Fruit fly (Drosophila melanogaster) whole organism, embryonic: ENCODE data around the gene CG15529.

Source experiments
- CG10543 ChIP-seq: fragments of 200-800 bp; sonication (Bioruptor generic); optimal IDR thresholded peaks from 3 replicates; lab custom pipeline; 2017; ENCODE audit warnings: missing biosample characterization, mild to moderate bottlenecking, missing genetic modification characterization, moderate library complexity
- CG11504 ChIP-seq: fragments of 200-800 bp; sonication (Bioruptor generic); optimal IDR thresholded peaks from 3 replicates; lab custom pipeline; 2019; ENCODE audit warnings: missing biosample characterization, mild to moderate bottlenecking, missing genetic modification characterization, moderate library complexity
- CG12155 ChIP-seq: fragments of 200-800 bp; sonication (Bioruptor generic); optimal IDR thresholded peaks from 3 replicates; lab custom pipeline; 2016; ENCODE audit warnings: missing biosample characterization, missing genetic modification characterization
- CG12659 ChIP-seq: fragments of 200-800 bp; sonication (Bioruptor generic); optimal IDR thresholded peaks from 3 replicates; lab custom pipeline; 2017; ENCODE audit warnings: mild to moderate bottlenecking, missing biosample characterization, missing genetic modification reagents, missing genetic modification characterization
- CG15011 ChIP-seq: fragments of 200-800 bp; sonication (Bioruptor generic); optimal IDR thresholded peaks from 3 replicates; lab custom pipeline; 2018; ENCODE audit warnings: missing biosample characterization, mild to moderate bottlenecking, missing genetic modification characterization
- CG1529 ChIP-seq: fragments of 200-800 bp; sonication (Bioruptor generic); optimal IDR thresholded peaks from 3 replicates; lab custom pipeline; 2018; ENCODE audit warnings: missing biosample characterization, missing genetic modification characterization
- CG15514 ChIP-seq: fragments of 200-800 bp; sonication (Bioruptor generic); optimal IDR thresholded peaks from 3 replicates; lab custom pipeline; 2017; ENCODE audit warnings: missing biosample characterization, missing genetic modification characterization, mild to moderate bottlenecking, moderate library complexity, missing genetic modification reagents
- CG15601 ChIP-seq: fragments of 200-800 bp; sonication (Bioruptor generic); optimal IDR thresholded peaks from 3 replicates; lab custom pipeline; 2019; ENCODE audit warnings: missing biosample characterization, mild to moderate bottlenecking, missing genetic modification characterization, moderate library complexity
- CG2678 ChIP-seq: fragments of 200-800 bp; sonication (Bioruptor generic); optimal IDR thresholded peaks from 3 replicates; lab custom pipeline; 2019; ENCODE audit warnings: missing biosample characterization, mild to moderate bottlenecking, missing genetic modification characterization, moderate library complexity
- CG34376 ChIP-seq: fragments of 200-800 bp; sonication (Bioruptor generic); optimal IDR thresholded peaks from 2 replicates; lab custom pipeline; 2018; ENCODE audit warnings: missing biosample characterization, mild to moderate bottlenecking, missing genetic modification characterization
- CG5245 ChIP-seq: fragments of 200-800 bp; sonication (Bioruptor generic); optimal IDR thresholded peaks from 3 replicates; lab custom pipeline; 2016; ENCODE audit warnings: missing biosample characterization, missing genetic modification characterization
- CG7987 ChIP-seq: fragments of 200-800 bp; sonication (Bioruptor generic); optimal IDR thresholded peaks from 2 replicates; lab custom pipeline; 2018; ENCODE audit warnings: missing biosample characterization, mild to moderate bottlenecking, missing genetic modification characterization, moderate library complexity
- CG9215 ChIP-seq: fragments of 200-800 bp; sonication (Bioruptor generic); IDR thresholded peaks from 2 replicates; pipeline ENCODE4 v1.3.6; 2022; ENCODE audit warnings: missing biosample characterization, missing genetic modification characterization
- CG9932 ChIP-seq: fragments of 200-800 bp; sonication (Bioruptor generic); IDR thresholded peaks from 2 replicates; pipeline ENCODE4 v1.3.6; 2022; ENCODE audit warnings: missing biosample characterization, missing genetic modification characterization
- CTCF ChIP-seq: fragments of 200-800 bp; sonication (Bioruptor generic); optimal IDR thresholded peaks from 2 replicates; lab custom pipeline; 2017; ENCODE audit warnings: missing biosample characterization, mild to moderate bottlenecking, missing genetic modification characterization, moderate library complexity
- E2f1 ChIP-seq: fragments of 200-800 bp; sonication (Bioruptor generic); IDR thresholded peaks from 2 replicates; pipeline ENCODE4 v1.3.6; 2022; ENCODE audit warnings: missing biosample characterization, missing genetic modification characterization
- E2f2 ChIP-seq: fragments of 200-800 bp; sonication (Bioruptor generic); IDR thresholded peaks from 2 replicates; pipeline ENCODE4 v1.3.6; 2022; ENCODE audit warnings: missing biosample characterization, missing genetic modification characterization
- Fer2 ChIP-seq: fragments of 200-800 bp; sonication (Bioruptor generic); optimal IDR thresholded peaks from 2 replicates; lab custom pipeline; 2018; ENCODE audit warnings: missing biosample characterization, mild to moderate bottlenecking, missing genetic modification characterization, moderate library complexity
- Hey ChIP-seq: fragments of 200-800 bp; sonication (Bioruptor generic); optimal IDR thresholded peaks from 3 replicates; lab custom pipeline; 2018; ENCODE audit warnings: missing biosample characterization, mild to moderate bottlenecking, missing genetic modification characterization
- Med ChIP-seq: fragments of 200-800 bp; sonication (Bioruptor generic); peaks from one replicate; lab custom pipeline; 2016; ENCODE audit warnings: missing biosample characterization, missing genetic modification characterization, mild to moderate bottlenecking, inconsistent platforms, moderate library complexity
- NFAT ChIP-seq: fragments of 200-800 bp; sonication (Bioruptor generic); IDR thresholded peaks from 2 replicates; pipeline ENCODE4 v1.3.6; 2022; ENCODE audit warnings: missing biosample characterization, missing genetic modification characterization
- Nf-YC ChIP-seq: fragments of 200-800 bp; optimal IDR thresholded peaks from 3 replicates; lab custom pipeline; 2019; ENCODE audit warnings: missing biosample characterization, mild to moderate bottlenecking, missing genetic modification characterization, moderate library complexity
- TFAM ChIP-seq: fragments of 200-800 bp; sonication (Bioruptor generic); optimal IDR thresholded peaks from 2 replicates; lab custom pipeline; 2017; ENCODE audit warnings: missing biosample characterization, missing genetic modification characterization, inconsistent platforms
- aop ChIP-seq: fragments of 200-800 bp; sonication (Bioruptor generic); IDR thresholded peaks from 2 replicates; pipeline ENCODE4 v1.3.6; 2022; ENCODE audit warnings: missing biosample characterization, missing genetic modification characterization
- ap ChIP-seq: fragments of 200-800 bp; sonication (Bioruptor generic); IDR thresholded peaks from 2 replicates; pipeline ENCODE4 v1.3.6; 2022; ENCODE audit warnings: missing biosample characterization, missing genetic modification characterization
- ash1 ChIP-seq: fragments of 200-800 bp; sonication (Bioruptor generic); optimal IDR thresholded peaks from 2 replicates; lab custom pipeline; 2018; ENCODE audit warnings: missing biosample characterization, mild to moderate bottlenecking, missing genetic modification characterization
- caup ChIP-seq: fragments of 200-800 bp; sonication (Bioruptor generic); optimal IDR thresholded peaks from 3 replicates; lab custom pipeline; 2017; ENCODE audit warnings: missing biosample characterization, mild to moderate bottlenecking, missing genetic modification characterization, moderate library complexity; ENCODE audit not compliant: severe bottlenecking
- chinmo ChIP-seq: fragments of 200-800 bp; sonication (Bioruptor generic); IDR thresholded peaks from 4 replicates; pipeline ENCODE4 v1.3.6; 2022; ENCODE audit warnings: missing biosample characterization, missing genetic modification characterization; ENCODE audit not compliant: partially characterized antibody
- corto ChIP-seq: fragments of 200-800 bp; sonication (Bioruptor generic); optimal IDR thresholded peaks from 2 replicates; lab custom pipeline; 2016; ENCODE audit warnings: missing biosample characterization, mild to moderate bottlenecking, missing genetic modification characterization, moderate library complexity
- crc ChIP-seq: fragments of 200-800 bp; sonication (Bioruptor generic); optimal IDR thresholded peaks from 2 replicates; lab custom pipeline; 2016; ENCODE audit warnings: missing biosample characterization, missing genetic modification characterization
- crol ChIP-seq: fragments of 200-800 bp; sonication (Bioruptor generic); IDR thresholded peaks from 2 replicates; pipeline ENCODE4 v1.3.6; 2022; ENCODE audit warnings: missing biosample characterization, missing genetic modification characterization
- cwo ChIP-seq: fragments of 200-800 bp; sonication (Bioruptor generic); optimal IDR thresholded peaks from 3 replicates; lab custom pipeline; 2017; ENCODE audit warnings: missing biosample characterization, missing genetic modification characterization, mild to moderate bottlenecking, moderate library complexity, missing genetic modification reagents
- da ChIP-seq: fragments of 200-800 bp; sonication (Bioruptor generic); optimal IDR thresholded peaks from 2 replicates; lab custom pipeline; 2016; ENCODE audit warnings: missing biosample characterization, missing genetic modification characterization
- dan ChIP-seq: fragments of 200-800 bp; sonication (Bioruptor generic); IDR thresholded peaks from 2 replicates; pipeline ENCODE4 v1.3.6; 2022; ENCODE audit warnings: missing biosample characterization, missing genetic modification characterization
- exex ChIP-seq: fragments of 200-800 bp; sonication (Bioruptor generic); optimal IDR thresholded peaks from 4 replicates; lab custom pipeline; 2018; ENCODE audit warnings: missing biosample characterization, mild to moderate bottlenecking, missing genetic modification characterization, moderate library complexity
- fu2 ChIP-seq: fragments of 200-800 bp; sonication (Bioruptor generic); optimal IDR thresholded peaks from 2 replicates; lab custom pipeline; 2016; ENCODE audit warnings: missing biosample characterization, missing genetic modification characterization
- gro ChIP-seq: fragments of 200-800 bp; sonication (Bioruptor generic); optimal IDR thresholded peaks from 2 replicates; lab custom pipeline; 2016; ENCODE audit warnings: missing biosample characterization, missing genetic modification characterization
- jing ChIP-seq: fragments of 200-800 bp; sonication (Bioruptor generic); optimal IDR thresholded peaks from 2 replicates; lab custom pipeline; 2018; ENCODE audit warnings: missing biosample characterization, mild to moderate bottlenecking, missing genetic modification characterization
- jumu ChIP-seq: fragments of 200-800 bp; sonication (Bioruptor generic); optimal IDR thresholded peaks from 3 replicates; lab custom pipeline; 2016; ENCODE audit warnings: missing biosample characterization, missing genetic modification characterization
- knrl ChIP-seq: fragments of 200-800 bp; sonication (Bioruptor generic); IDR thresholded peaks from 3 replicates; pipeline ENCODE4 v1.3.6; 2022; ENCODE audit warnings: missing biosample characterization, missing genetic modification characterization; ENCODE audit not compliant: partially characterized antibody
- nerfin-2 ChIP-seq: fragments of 200-800 bp; sonication (Bioruptor generic); IDR thresholded peaks from 2 replicates; pipeline ENCODE4 v1.3.6; 2022; ENCODE audit warnings: missing biosample characterization, missing genetic modification characterization; ENCODE audit not compliant: partially characterized antibody
- onecut ChIP-seq: fragments of 200-800 bp; sonication (Bioruptor generic); IDR thresholded peaks from 2 replicates; pipeline ENCODE4 v1.3.6; 2022; ENCODE audit warnings: missing biosample characterization, missing genetic modification characterization
- sc ChIP-seq, 3 experiments: fragments of >200 bp in 2 of 3; fragments of 200-800 bp in 1 of 3; sonication (Bioruptor generic) in 1 of 3; optimal IDR thresholded peaks; 2 replicates in 2 of 3; 3 replicates in 1 of 3; lab custom pipeline; 2017; ENCODE audit warnings: mild to moderate bottlenecking in 1 of 3, missing biosample characterization in 1 of 3, missing genetic modification characterization in 1 of 3, missing genetic modification reagents in 1 of 3
- sd ChIP-seq: fragments of 200-800 bp; sonication (Bioruptor generic); optimal IDR thresholded peaks from 3 replicates; lab custom pipeline; 2018; ENCODE audit warnings: missing biosample characterization, mild to moderate bottlenecking, missing genetic modification characterization, moderate library complexity
- sim ChIP-seq: fragments of 200-800 bp; sonication (Bioruptor generic); IDR thresholded peaks from 2 replicates; pipeline ENCODE4 v1.3.6; 2022; ENCODE audit warnings: missing biosample characterization, missing genetic modification characterization
- sisA ChIP-seq: fragments of 200-800 bp; sonication (Bioruptor generic); IDR thresholded peaks from 2 replicates; pipeline ENCODE4 v1.3.6; 2022; ENCODE audit warnings: missing biosample characterization, missing genetic modification characterization
- slbo ChIP-seq: fragments of 200-800 bp; sonication (Bioruptor generic); IDR thresholded peaks from 2 replicates; pipeline ENCODE4 v1.3.6; 2022; ENCODE audit warnings: missing biosample characterization, missing genetic modification characterization
- sr ChIP-seq: fragments of 200-800 bp; sonication (Bioruptor generic); IDR thresholded peaks from 3 replicates; pipeline ENCODE4 v1.3.6; 2022; ENCODE audit warnings: missing biosample characterization, missing genetic modification characterization
- sug ChIP-seq: fragments of 200-800 bp; optimal IDR thresholded peaks from 2 replicates; lab custom pipeline; 2019; ENCODE audit warnings: missing biosample characterization, mild to moderate bottlenecking, missing genetic modification characterization, moderate library complexity
- vvl ChIP-seq: fragments of 200-800 bp; sonication (Bioruptor generic); IDR thresholded peaks from 2 replicates; pipeline ENCODE4 v1.3.6; 2022; ENCODE audit warnings: missing biosample characterization, missing genetic modification characterization
- z ChIP-seq: fragments of 200-800 bp; sonication (Bioruptor generic); IDR thresholded peaks from 3 replicates; pipeline ENCODE4 v1.3.6; 2022; ENCODE audit warnings: missing biosample characterization, missing genetic modification characterization
- zfh1 ChIP-seq: fragments of 200-800 bp; sonication (Bioruptor generic); IDR thresholded peaks from 3 replicates; pipeline ENCODE4 v1.3.6; 2022; ENCODE audit warnings: missing biosample characterization, missing genetic modification characterization

Gene CG15529

dm6 chr3R:30105808-30106207, 46.1 kb upstream of the CG15529 start (continued):
- no peak for TF ChIP-seq onecut (GFP tag; lab: Robert Waterston, UW)
- no peak for TF ChIP-seq TFAM
- no peak for TF ChIP-seq CG9932 (GFP tag; lab: Robert Waterston, UW)
- no peak for TF ChIP-seq fu2 (GFP tag; lab: Kevin White, UChicago)
- no peak for TF ChIP-seq CG2678 (tag; lab: Kevin White, UChicago)
- no peak for TF ChIP-seq ap
- no peak for TF ChIP-seq caup
- TF ChIP-seq sr, result 0 out of 3 replicates have a peak, but pooled peaks have one; percentile 3
- TF ChIP-seq zfh1 (GFP tag; lab: Robert Waterston, UW), result peak; percentile 7; the same call in 1 of the 3 replicates
- no peak for TF ChIP-seq CG11504
- TF ChIP-seq slbo (GFP tag; lab: Robert Waterston, UW), result no peak
- TF ChIP-seq corto (GFP tag; lab: Kevin White, UChicago), result no peak
- TF ChIP-seq jing (GFP tag; lab: Kevin White, UChicago), result no peak
- TF ChIP-seq exex, result no peak
- 0 out of 2 replicates have a peak, but pooled peaks have one; percentile 6 for TF ChIP-seq E2f2
- TF ChIP-seq sisA (GFP tag; lab: Robert Waterston, UW), result no peak
- no peak for TF ChIP-seq sim (GFP tag; lab: Robert Waterston, UW)
- no peak for TF ChIP-seq ash1 (GFP tag; lab: Kevin White, UChicago)
- no peak for TF ChIP-seq E2f1
- no peak for TF ChIP-seq gro (GFP tag; lab: Kevin White, UChicago)
- TF ChIP-seq CG5245, result no peak
- no peak for TF ChIP-seq knrl
- no peak for TF ChIP-seq aop (GFP tag; lab: Robert Waterston, UW)
- no peak for TF ChIP-seq CG9215 (GFP tag; lab: Robert Waterston, UW)
- TF ChIP-seq Nf-YC (tag; lab: Kevin White, UChicago), result no peak
- no peak for TF ChIP-seq dan (GFP tag; lab: Robert Waterston, UW)
- TF ChIP-seq crol (GFP tag; lab: Robert Waterston, UW), result 0 out of 2 replicates have a peak, but pooled peaks have one; percentile 14
- TF ChIP-seq sc (optimal IDR thresholded peaks at IDR 0.05; lab: Kevin White, UChicago), result no peak
- TF ChIP-seq sc (GFP tag; optimal IDR thresholded peaks at IDR 0.05; lab: Kevin White, UChicago), result no peak
- TF ChIP-seq z (GFP tag; lab: Robert Waterston, UW), result peak; percentile 83
- no peak for TF ChIP-seq CG15514
- no peak for TF ChIP-seq Fer2 (tag; lab: Kevin White, UChicago)
- TF ChIP-seq CG1529 (GFP tag; lab: Kevin White, UChicago), result no peak
- no peak for TF ChIP-seq CG12659 (GFP tag; lab: Kevin White, UChicago)
- TF ChIP-seq CTCF, result no peak
- TF ChIP-seq Med (GFP tag; lab: Kevin White, UChicago), result no peak
- no peak for TF ChIP-seq crc (GFP tag; lab: Kevin White, UChicago)
- TF ChIP-seq CG12155 (GFP tag; lab: Kevin White, UChicago), result no peak
- no peak for TF ChIP-seq jumu (GFP tag; lab: Kevin White, UChicago)
- TF ChIP-seq, all 482 proteins: peak for 8

DNA sequence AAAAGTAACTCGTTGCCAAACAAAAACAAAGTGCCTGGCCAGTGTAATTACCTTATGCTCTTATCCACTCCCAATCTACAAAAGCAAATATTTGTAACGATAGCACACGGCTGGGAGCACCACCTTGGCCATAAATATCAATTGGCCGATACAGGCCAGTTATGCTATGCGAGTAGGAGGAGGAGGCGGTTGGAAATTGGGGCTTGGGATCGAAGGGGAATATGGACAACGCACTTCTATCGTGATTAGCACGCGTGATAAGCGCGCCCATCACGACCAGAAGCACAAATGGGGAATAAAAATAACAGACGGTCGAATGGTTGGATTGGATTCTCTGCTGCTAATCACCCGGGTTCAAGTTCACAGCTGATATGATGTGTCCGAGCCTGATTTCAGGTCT, 45.3 kb upstream of the CG15529 start:
- TF ChIP-seq CG2678 (tag; lab: Kevin White, UChicago), result peak; percentile 41
- TF ChIP-seq sug (tag; lab: Kevin White, UChicago), result peak; percentile 87
- peak; percentile 37 for TF ChIP-seq CG10543 (GFP tag; lab: Kevin White, UChicago)
- 0 out of 2 replicates have a peak, but pooled peaks have one; percentile 25 for TF ChIP-seq NFAT (GFP tag; lab: Robert Waterston, UW)
- peak; percentile 92 for TF ChIP-seq exex
- no peak for TF ChIP-seq vvl
- no peak for TF ChIP-seq nerfin-2 (GFP tag; lab: Robert Waterston, UW)
- peak; percentile 14 for TF ChIP-seq Hey (tag; lab: Kevin White, UChicago)
- TF ChIP-seq chinmo, result 0 out of 4 replicates have a peak, but pooled peaks have one; percentile 46
- TF ChIP-seq sd (tag; lab: Kevin White, UChicago), result peak; percentile 92
- TF ChIP-seq CG15011, result no peak
- no peak for TF ChIP-seq da (GFP tag; lab: Kevin White, UChicago)
- TF ChIP-seq Med (GFP tag; lab: Kevin White, UChicago), result peak; percentile 58
- TF ChIP-seq cwo, result peak; percentile 47
- peak; percentile 58 for TF ChIP-seq CG7987 (GFP tag; lab: Kevin White, UChicago)
- TF ChIP-seq CG34376 (GFP tag; lab: Kevin White, UChicago), result peak; percentile 82
- TF ChIP-seq CG15601, result no peak
